Fruit fly (Drosophila melanogaster): Measurements from ENCODE around the gene Pgk.

DNA sequence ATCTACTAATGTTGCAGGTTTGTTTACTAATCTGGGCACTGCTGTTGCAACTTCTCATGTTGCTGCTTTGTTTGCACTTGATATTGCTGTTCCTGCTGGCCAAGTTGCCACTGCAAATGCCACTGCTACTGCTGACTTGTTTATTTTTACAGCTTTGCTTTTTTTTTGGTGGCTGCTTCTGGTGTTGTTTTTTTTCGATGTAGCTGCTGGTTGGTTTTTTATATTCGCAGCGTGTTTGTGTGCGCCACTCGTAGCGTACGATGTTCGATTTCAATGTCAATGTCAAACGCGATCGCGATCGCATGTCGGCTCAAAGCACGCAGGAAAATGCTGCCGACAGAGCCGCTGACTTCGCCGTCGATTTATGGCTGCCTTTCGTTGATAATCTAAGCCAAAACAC, 25.1 kb downstream of the Pgk start:
- peak; percentile 27 for TF ChIP-seq CG13204 (GFP tag; optimal IDR thresholded peaks at IDR 0.05)
- no peak for TF ChIP-seq EcR (GFP tag; optimal IDR thresholded peaks at IDR 0.05)
- TF ChIP-seq D1 (tag; optimal IDR thresholded peaks at IDR 0.05) = no peak
- TF ChIP-seq CG8159 (tag; optimal IDR thresholded peaks at IDR 0.05) = no peak
- TF ChIP-seq CG4496 (GFP tag; IDR thresholded peaks at IDR 0.05) = no peak; the same call in 2 of the 3 replicates
- no peak for TF ChIP-seq CG17806 (tag; optimal IDR thresholded peaks at IDR 0.05)
- no peak for TF ChIP-seq Ets98B (GFP tag; IDR thresholded peaks at IDR 0.05)
- TF ChIP-seq gl (tag; optimal IDR thresholded peaks at IDR 0.05) = no peak
- TF ChIP-seq CG8301 (tag; optimal IDR thresholded peaks at IDR 0.05) = no peak
- no peak for TF ChIP-seq rn (GFP tag; IDR thresholded peaks at IDR 0.05)
- no peak for TF ChIP-seq CG9948 (tag; optimal IDR thresholded peaks at IDR 0.05)
- no peak for TF ChIP-seq CG14655 (GFP tag; optimal IDR thresholded peaks at IDR 0.05)
- no peak for TF ChIP-seq CG10348 (GFP tag; IDR thresholded peaks at IDR 0.05)
- no peak for TF ChIP-seq Pif1A (GFP tag; optimal IDR thresholded peaks at IDR 0.05)
